Worm (Caenorhabditis elegans) whole organism, L3 larva: ENCODE measurements around the gene rnf-121.

Experiments
- nhr-11 ChIP-seq: fragments of 150-350 bp; optimal IDR thresholded peaks from 2 replicates; lab custom pipeline; 2014; ENCODE audit warnings: missing biosample characterization, missing genetic modification characterization
- nhr-237 ChIP-seq: fragments of 150-350 bp; optimal IDR thresholded peaks from 2 replicates; lab custom pipeline; 2014; ENCODE audit warnings: missing biosample characterization, missing genetic modification characterization
- unc-39 ChIP-seq: sonication (generic microtip); optimal IDR thresholded peaks from 4 replicates; lab custom pipeline; 2017; ENCODE audit warnings: missing biosample characterization, missing genetic modification characterization
- ztf-11 ChIP-seq: fragments of 150-350 bp; optimal IDR thresholded peaks from 2 replicates; lab custom pipeline; 2014; ENCODE audit warnings: missing biosample characterization, missing genetic modification characterization

DNA sequence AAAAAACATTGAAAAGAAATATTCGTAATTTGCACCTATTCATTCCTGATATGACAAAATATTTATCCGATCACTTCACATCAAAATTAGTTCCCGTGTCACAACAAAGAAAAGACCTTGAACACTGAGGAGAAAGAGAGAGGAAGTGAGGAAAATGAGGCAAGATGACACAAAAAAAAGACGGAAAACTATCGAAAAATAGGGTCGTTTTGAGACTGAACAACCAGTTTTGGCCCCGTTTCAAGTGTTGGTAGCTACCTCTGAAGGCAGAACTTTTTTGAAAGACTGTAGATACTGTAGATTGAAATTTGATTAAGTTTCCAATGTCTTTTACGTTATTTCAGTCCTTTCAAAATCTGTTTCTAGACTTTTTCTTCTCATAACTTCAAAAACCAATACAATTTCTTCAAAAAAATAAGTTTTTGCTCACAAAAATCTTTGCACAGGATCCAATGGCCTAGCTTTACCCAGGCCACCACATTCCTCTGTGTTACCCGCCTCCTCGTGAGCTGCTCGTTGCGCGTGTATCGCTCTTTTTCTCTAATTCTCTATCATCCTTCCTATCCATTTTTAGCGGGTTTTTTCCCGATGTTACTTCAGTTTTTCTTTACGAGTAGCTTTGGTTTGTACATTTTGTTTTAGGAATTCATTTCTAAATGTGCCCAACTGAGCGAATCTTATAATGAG, 25.7 kb upstream of the rnf-121 start:
- TF ChIP-seq unc-39 (no peak), nhr-237 (tag; lab: Kevin White, UChicago) (no peak), nhr-11 (tag; lab: Kevin White, UChicago) (no peak), ztf-11 (no peak)
